Worm (Caenorhabditis elegans) whole organism, midembryonic: Measurements from ENCODE around the gene ZK809.9.

Source experiments
- cog-1 ChIP-seq: sonication (generic microtip); optimal IDR thresholded peaks from 2 replicates; lab custom pipeline; 2016; ENCODE audit warnings: missing genetic modification characterization, missing compliant biosample characterization
- flt-1 ChIP-seq: fragments of 200-800 bp; sonication (Bioruptor generic); IDR thresholded peaks from 2 replicates; pipeline ENCODE4 v1.3.6; 2022; ENCODE audit warnings: missing genetic modification characterization, missing compliant biosample characterization
- klf-2 ChIP-seq: fragments of 200-800 bp; sonication (Bioruptor generic); conservative IDR thresholded peaks from 2 replicates; pipeline ENCODE4 v1.3.6; 2022; ENCODE audit warnings: missing genetic modification reagents, missing genetic modification characterization, missing compliant biosample characterization
- med-1 ChIP-seq: sonication (generic microtip); optimal IDR thresholded peaks from 2 replicates; lab custom pipeline; 2017; ENCODE audit warnings: missing genetic modification characterization, mild to moderate bottlenecking, missing compliant biosample characterization, antibody characterized with exemption, missing genetic modification reagents; ENCODE audit not compliant: insufficient read depth
- ref-1 ChIP-seq: fragments of 200-800 bp; sonication (Bioruptor generic); conservative IDR thresholded peaks from 2 replicates; pipeline ENCODE4 v1.3.6; 2022; ENCODE audit warnings: missing genetic modification reagents, missing genetic modification characterization, missing compliant biosample characterization
- tab-1 ChIP-seq: fragments of 200-800 bp; sonication (Bioruptor generic); IDR thresholded peaks from 2 replicates; pipeline ENCODE4 v1.3.6; 2022; ENCODE audit warnings: missing genetic modification characterization, missing compliant biosample characterization

DNA sequence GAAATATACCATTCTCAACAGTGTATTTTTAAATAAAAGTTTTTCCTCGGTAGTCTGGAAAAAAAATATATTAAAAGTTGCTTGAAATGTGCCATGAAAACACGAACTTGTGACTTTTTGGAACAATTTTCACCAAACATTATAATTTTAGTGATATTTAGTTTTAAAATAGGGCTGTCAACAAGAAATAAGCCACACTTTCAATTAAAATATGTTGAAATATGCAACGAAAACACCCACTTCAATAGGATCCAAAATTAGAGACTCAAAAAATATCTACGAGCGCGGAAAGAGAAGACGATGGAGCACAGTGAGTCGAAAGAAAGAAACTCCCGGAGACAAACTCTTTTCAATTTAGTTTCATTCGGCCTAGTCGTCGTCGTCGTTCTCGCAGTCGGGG lies 28.4 kb downstream of the ZK809.9 start, which contains the start of gene ZK792.12:
- no peak for TF ChIP-seq tab-1 (GFP tag; lab: Robert Waterston, UW)
- no peak for TF ChIP-seq cog-1 (tag; lab: Kevin White, UChicago)
- TF ChIP-seq flt-1 (GFP tag; lab: Robert Waterston, UW), result no peak
- no peak for TF ChIP-seq ref-1 (GFP tag; lab: Robert Waterston, UW)
- no peak for TF ChIP-seq klf-2 (GFP tag; lab: Robert Waterston, UW)
- TF ChIP-seq med-1 (GFP tag; lab: Kevin White, UChicago), result no peak
